Fruit fly (Drosophila melanogaster) whole organism: Measurements from ENCODE around the gene CG14312.

Experiments
- EcR ChIP-seq, 2 experiments: fragments of >200 bp; optimal IDR thresholded peaks; 2 replicates each; lab custom pipeline; 2017; ENCODE audit warnings: missing biosample characterization in 2 of 2, missing genetic modification characterization in 2 of 2, missing genetic modification reagents in 2 of 2
- pan ChIP-seq: fragments of >200 bp; optimal IDR thresholded peaks from 2 replicates; lab custom pipeline; 2017
- usp ChIP-seq: fragments of >200 bp; optimal IDR thresholded peaks from 2 replicates; lab custom pipeline; 2017; ENCODE audit warnings: missing biosample characterization, missing genetic modification characterization, mixed read lengths

DNA sequence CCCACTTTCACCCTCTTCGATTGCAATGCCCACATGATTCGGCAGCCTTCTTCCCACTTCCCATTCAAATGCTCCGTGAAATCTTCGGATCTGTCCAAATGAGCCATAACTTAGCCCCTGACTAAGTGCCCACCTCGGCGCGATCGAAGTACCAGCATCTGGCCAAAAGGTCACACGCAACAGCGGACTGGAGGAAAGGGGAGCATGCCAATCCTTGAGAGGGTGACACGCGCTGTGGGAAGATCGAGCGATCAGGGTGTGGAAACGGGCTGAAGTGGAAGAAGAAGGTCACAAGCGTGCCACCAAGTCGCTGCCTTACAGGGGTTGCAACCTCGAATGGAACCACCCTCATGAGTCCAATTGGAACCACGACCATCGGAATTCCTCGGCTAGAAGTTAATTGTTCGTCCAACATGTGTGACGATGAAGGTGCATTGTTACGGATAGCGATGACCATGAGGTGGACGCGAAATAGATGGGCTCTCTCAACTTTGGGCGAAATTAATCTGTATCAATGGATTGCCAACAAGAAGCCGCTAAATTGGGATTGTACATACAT, 48.5 kb downstream of the CG14312 start:
- TF ChIP-seq usp (GFP tag; lab: Kevin White, UChicago) (no peak), EcR (GFP tag; optimal IDR thresholded peaks at IDR 0.05; lab: Kevin White, UChicago) (no peak), pan (no peak)
